Worm (Caenorhabditis elegans): Measurements from ENCODE around the gene Y67A10A.3.

The Y67A10A.3 gene

DNA sequence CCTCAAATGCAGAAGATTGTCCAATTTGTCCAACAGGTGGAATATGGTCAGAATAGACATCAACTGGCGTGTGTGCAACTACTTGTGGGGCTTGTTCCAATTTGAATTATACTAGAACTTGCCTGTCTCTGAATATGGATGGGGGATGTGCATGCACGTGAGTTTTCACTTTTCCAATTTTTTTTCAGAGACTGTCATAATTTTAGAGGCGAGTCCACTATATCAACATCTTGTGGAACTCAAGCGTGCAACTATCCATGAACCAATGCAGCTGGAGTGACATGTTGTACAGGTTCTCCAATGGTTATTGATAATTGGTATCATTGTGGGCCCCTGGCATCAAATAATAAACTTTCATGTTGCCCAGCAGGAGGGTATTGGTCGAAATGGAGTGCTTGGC lies 3.5 kb upstream of the Y67A10A.3 start, which contains the start of gene Y67A10A.2:
Gene Y67A10A.2 (plus strand): TSS at position 301 of the 400 bp plus-strand sequence.
- TF ChIP-seq F13H6.1 (tag; optimal IDR thresholded peaks at IDR 0.05), result no peak
- TF ChIP-seq tbx-2 (tag; optimal IDR thresholded peaks at IDR 0.05), result no peak
- TF ChIP-seq ama-1 (optimal IDR thresholded peaks at IDR 0.05), result no peak
- no peak for TF ChIP-seq ceh-19 (GFP tag; optimal IDR thresholded peaks at IDR 0.05)
- TF ChIP-seq ets-4 (tag; optimal IDR thresholded peaks at IDR 0.05), result no peak
- TF ChIP-seq odd-2 (tag; optimal IDR thresholded peaks at IDR 0.05), result no peak
- no peak for TF ChIP-seq gmeb-2 (tag; optimal IDR thresholded peaks at IDR 0.05)
- TF ChIP-seq pqm-1 (tag; optimal IDR thresholded peaks at IDR 0.05), result no peak
- no peak for TF ChIP-seq nfya-1 (tag; optimal IDR thresholded peaks at IDR 0.05)
- no peak for TF ChIP-seq hlh-6 (tag; optimal IDR thresholded peaks at IDR 0.05)
- no peak for TF ChIP-seq T23F11.4 (GFP tag; optimal IDR thresholded peaks at IDR 0.05)
- TF ChIP-seq npax-4 (tag; optimal IDR thresholded peaks at IDR 0.05), result no peak

DNA sequence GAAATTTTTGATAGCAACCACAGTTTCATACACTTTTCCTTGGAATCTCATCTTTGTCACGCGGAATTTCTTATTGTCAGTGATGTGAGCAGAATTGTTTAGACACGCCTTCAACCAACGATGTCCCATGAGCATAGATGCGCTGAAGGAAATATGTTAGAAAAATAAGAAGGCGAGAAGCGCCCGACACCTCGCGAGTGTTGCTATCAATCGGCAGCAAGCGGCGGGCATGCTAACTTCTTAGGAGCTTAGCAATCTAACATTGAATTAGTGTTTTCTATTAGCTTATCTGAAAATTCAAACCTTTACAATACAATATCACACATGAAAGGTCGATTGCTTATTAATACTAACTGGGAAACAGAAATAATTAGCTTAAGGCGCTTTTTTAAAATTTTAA lies 1.5 kb upstream of the Y67A10A.3 start:
- TF ChIP-seq nhr-232 (tag; optimal IDR thresholded peaks at IDR 0.05) (no peak), hlh-8 (tag; optimal IDR thresholded peaks at IDR 0.05) (no peak), C38D4.7 (GFP tag; optimal IDR thresholded peaks at IDR 0.05) (no peak), pha-4 (tag; optimal IDR thresholded peaks at IDR 0.05) (no peak), T23F11.4 (GFP tag; optimal IDR thresholded peaks at IDR 0.05) (no peak), K09A11.1 (tag; optimal IDR thresholded peaks at IDR 0.05; ENCODE audit: insufficient read depth) (no peak), lin-11 (tag; optimal IDR thresholded peaks at IDR 0.05) (no peak), ztf-16 (tag; optimal IDR thresholded peaks at IDR 0.05) (no peak), fkh-10 (GFP tag; optimal IDR thresholded peaks at IDR 0.05) (no peak), ceh-31 (tag; optimal IDR thresholded peaks at IDR 0.05) (no peak), hlh-13 (GFP tag; optimal IDR thresholded peaks at IDR 0.05) (no peak), ceh-19 (GFP tag; optimal IDR thresholded peaks at IDR 0.05) (no peak), sox-2 (GFP tag; IDR thresholded peaks at IDR 0.05) (no peak), ceh-24 (tag; optimal IDR thresholded peaks at IDR 0.05) (no peak), Y22D7AL.16 (tag; optimal IDR thresholded peaks at IDR 0.05) (no peak), ceh-45 (GFP tag; IDR thresholded peaks at IDR 0.05) (no peak), ceh-48 (tag; optimal IDR thresholded peaks at IDR 0.05) (no peak), unc-42 (tag; optimal IDR thresholded peaks at IDR 0.05) (no peak), unc-3 (GFP tag; conservative IDR thresholded peaks at IDR 0.05) (no peak), unc-3 (tag; optimal IDR thresholded peaks at IDR 0.05) (no peak), unc-86 (tag; optimal IDR thresholded peaks at IDR 0.05) (no peak)

DNA sequence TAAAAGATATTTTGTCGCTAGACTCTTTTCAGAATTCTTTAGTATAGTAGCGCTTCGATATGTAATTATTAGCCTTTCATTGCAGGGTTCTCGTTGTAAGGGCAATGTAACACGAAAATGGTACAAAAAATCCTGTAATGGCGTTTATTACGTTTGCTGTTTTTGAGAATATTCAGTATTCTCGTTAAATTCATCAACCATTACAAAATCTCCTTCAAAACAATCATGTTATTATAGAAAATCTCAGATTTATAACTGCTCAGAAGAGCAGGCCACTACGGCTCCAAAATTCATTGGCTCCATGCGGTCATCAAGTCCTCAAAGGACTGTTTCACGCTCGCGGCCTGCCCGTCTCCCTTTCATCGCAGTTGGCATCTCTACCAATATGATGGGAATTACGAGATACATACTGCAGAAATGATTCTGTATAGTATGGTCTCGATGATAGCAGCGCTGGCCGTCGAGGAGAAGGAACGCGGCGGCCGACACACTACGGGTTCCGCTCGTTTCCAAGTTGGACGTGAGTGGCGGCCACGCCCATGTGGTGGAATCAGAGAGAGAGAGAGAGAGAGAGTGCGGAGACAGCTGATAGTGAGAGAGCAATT lies 7.5 kb downstream of the Y67A10A.3 start:
- TF ChIP-seq hlh-13 (GFP tag; optimal IDR thresholded peaks at IDR 0.05), result no peak
- TF ChIP-seq che-1 (tag; optimal IDR thresholded peaks at IDR 0.05), result no peak
- TF ChIP-seq elt-4 (tag; optimal IDR thresholded peaks at IDR 0.05), result no peak
- TF ChIP-seq tbx-2 (tag; optimal IDR thresholded peaks at IDR 0.05), result peak; percentile 53
- no peak for TF ChIP-seq hlh-30 (tag; optimal IDR thresholded peaks at IDR 0.05; ENCODE audit: insufficient read depth)
- peak; percentile 7 for TF ChIP-seq rnt-1 (tag; optimal IDR thresholded peaks at IDR 0.05)
- TF ChIP-seq T23F11.4 (GFP tag; optimal IDR thresholded peaks at IDR 0.05), result no peak
- no peak for TF ChIP-seq madf-2 (tag; optimal IDR thresholded peaks at IDR 0.05)
- no peak for TF ChIP-seq C08G9.2 (tag; optimal IDR thresholded peaks at IDR 0.05)
- no peak for TF ChIP-seq ztf-16 (tag; optimal IDR thresholded peaks at IDR 0.05)
- no peak for TF ChIP-seq ceh-9 (tag; optimal IDR thresholded peaks at IDR 0.05)
- no peak for TF ChIP-seq C38D4.7 (GFP tag; optimal IDR thresholded peaks at IDR 0.05)
- no peak for TF ChIP-seq unc-3 (GFP tag; conservative IDR thresholded peaks at IDR 0.05)
- no peak for TF ChIP-seq unc-3 (tag; optimal IDR thresholded peaks at IDR 0.05)
- no peak for TF ChIP-seq fkh-10 (GFP tag; optimal IDR thresholded peaks at IDR 0.05)
- TF ChIP-seq eyg-1 (tag; optimal IDR thresholded peaks at IDR 0.05), result no peak
- peak; percentile 17 for TF ChIP-seq nfya-1 (tag; optimal IDR thresholded peaks at IDR 0.05)
- no peak for TF ChIP-seq ceh-2 (tag; optimal IDR thresholded peaks at IDR 0.05)
- no peak for TF ChIP-seq pha-2 (tag; optimal IDR thresholded peaks at IDR 0.05)
- no peak for TF ChIP-seq ets-4 (tag; optimal IDR thresholded peaks at IDR 0.05)
- no peak for TF ChIP-seq ceh-45 (GFP tag; IDR thresholded peaks at IDR 0.05)
- peak; percentile 48 for TF ChIP-seq elt-2 (tag; optimal IDR thresholded peaks at IDR 0.05)
- TF ChIP-seq ceh-6 (GFP tag; optimal IDR thresholded peaks at IDR 0.05), result no peak
- no peak for TF ChIP-seq mec-3 (tag; optimal IDR thresholded peaks at IDR 0.05; ENCODE audit: borderline replicate concordance)
- no peak for TF ChIP-seq ttx-3 (tag; optimal IDR thresholded peaks at IDR 0.05)
- peak; percentile 43 for TF ChIP-seq ref-2 (tag; optimal IDR thresholded peaks at IDR 0.05)
- TF ChIP-seq dmd-4 (tag; optimal IDR thresholded peaks at IDR 0.05; ENCODE audit: borderline replicate concordance), result no peak
- TF ChIP-seq unc-55 (GFP tag; optimal IDR thresholded peaks at IDR 0.05), result no peak
- no peak for TF ChIP-seq pag-3 (tag; optimal IDR thresholded peaks at IDR 0.05; ENCODE audit: borderline replicate concordance)

Data from whole organism, late embryonic.